Fruit fly (Drosophila melanogaster) whole organism, embryonic: Measurements from ENCODE around the gene Fst.

Experiments
- Aef1 ChIP-seq: fragments of 200-800 bp; sonication (Bioruptor generic); IDR thresholded peaks from 3 replicates; pipeline ENCODE4 v1.3.6; 2022; ENCODE audit warnings: missing biosample characterization, missing genetic modification characterization
- CG10431 ChIP-seq: fragments of 200-800 bp; sonication (Bioruptor generic); optimal IDR thresholded peaks from 3 replicates; lab custom pipeline; 2018; ENCODE audit warnings: missing biosample characterization, mild to moderate bottlenecking, missing genetic modification characterization
- CG10565 ChIP-seq: fragments of 200-800 bp; sonication (Bioruptor generic); optimal IDR thresholded peaks from 3 replicates; lab custom pipeline; 2016; ENCODE audit warnings: missing biosample characterization, mild to moderate bottlenecking, missing genetic modification characterization
- CG12219 ChIP-seq: fragments of 200-800 bp; sonication (Bioruptor generic); optimal IDR thresholded peaks from 3 replicates; lab custom pipeline; 2018; ENCODE audit warnings: missing biosample characterization, mild to moderate bottlenecking, missing genetic modification characterization
- CG12299 ChIP-seq: fragments of 200-800 bp; sonication (Bioruptor generic); optimal IDR thresholded peaks from 2 replicates; lab custom pipeline; 2018; ENCODE audit warnings: missing biosample characterization, mild to moderate bottlenecking, missing genetic modification characterization
- CG1233 ChIP-seq: fragments of 200-800 bp; sonication (Bioruptor generic); optimal IDR thresholded peaks from 4 replicates; lab custom pipeline; 2018; ENCODE audit warnings: missing biosample characterization, mild to moderate bottlenecking, missing genetic modification characterization
- CG14050 ChIP-seq: fragments of 200-800 bp; sonication (Bioruptor generic); IDR thresholded peaks from 3 replicates; pipeline ENCODE4 v1.3.6; 2022; ENCODE audit warnings: missing biosample characterization, missing genetic modification characterization
- CG18764 ChIP-seq: fragments of 200-800 bp; sonication (Bioruptor generic); optimal IDR thresholded peaks from 3 replicates; lab custom pipeline; 2016; ENCODE audit warnings: missing biosample characterization, missing genetic modification characterization
- CG2116 ChIP-seq: fragments of 200-800 bp; sonication (Bioruptor generic); optimal IDR thresholded peaks from 3 replicates; lab custom pipeline; 2018; ENCODE audit warnings: missing biosample characterization, mild to moderate bottlenecking, missing genetic modification characterization
- CG3163 ChIP-seq: fragments of 200-800 bp; sonication (Bioruptor generic); optimal IDR thresholded peaks from 3 replicates; lab custom pipeline; 2016; ENCODE audit warnings: missing biosample characterization, missing genetic modification characterization
- CG32767 ChIP-seq: fragments of 200-800 bp; sonication (Bioruptor generic); IDR thresholded peaks from 2 replicates; pipeline ENCODE4 v1.3.6; 2022; ENCODE audit warnings: missing biosample characterization, missing genetic modification characterization
- CG32772 ChIP-seq: fragments of 200-800 bp; sonication (Bioruptor generic); IDR thresholded peaks from 2 replicates; pipeline ENCODE4 v1.3.6; 2022; ENCODE audit warnings: missing biosample characterization, missing genetic modification characterization
- CG34224 ChIP-seq: fragments of 200-800 bp; sonication (Bioruptor generic); IDR thresholded peaks from 3 replicates; pipeline ENCODE4 v1.3.6; 2022; ENCODE audit warnings: missing biosample characterization, missing genetic modification characterization; ENCODE audit not compliant: partially characterized antibody
- CG42726 ChIP-seq: fragments of 200-800 bp; sonication (Bioruptor generic); IDR thresholded peaks from 2 replicates; pipeline ENCODE4 v1.3.6; 2022; ENCODE audit warnings: missing biosample characterization, missing genetic modification characterization; ENCODE audit not compliant: partially characterized antibody
- CG4424 ChIP-seq: fragments of 200-800 bp; sonication (Bioruptor generic); optimal IDR thresholded peaks from 3 replicates; lab custom pipeline; 2016; ENCODE audit warnings: missing biosample characterization, missing genetic modification characterization
- CG5245 ChIP-seq: fragments of 200-800 bp; sonication (Bioruptor generic); optimal IDR thresholded peaks from 3 replicates; lab custom pipeline; 2016; ENCODE audit warnings: missing biosample characterization, missing genetic modification characterization
- CG7271 ChIP-seq: fragments of 200-800 bp; sonication (Bioruptor generic); optimal IDR thresholded peaks from 2 replicates; lab custom pipeline; 2018; ENCODE audit warnings: missing biosample characterization, mild to moderate bottlenecking, missing genetic modification characterization, moderate library complexity
- CG8478 ChIP-seq: fragments of >200 bp; optimal IDR thresholded peaks from 2 replicates; lab custom pipeline; 2018
- CG8944 ChIP-seq: fragments of 200-800 bp; sonication (Bioruptor generic); optimal IDR thresholded peaks from 3 replicates; lab custom pipeline; 2016; ENCODE audit warnings: missing biosample characterization, missing genetic modification characterization
- D ChIP-seq, 2 experiments: fragments of 200-800 bp in 1 of 2; fragments of >200 bp in 1 of 2; sonication (Bioruptor generic) in 1 of 2; optimal IDR thresholded peaks; 2 replicates in 1 of 2; 3 replicates in 1 of 2; lab custom pipeline; 2017; ENCODE audit warnings: mild to moderate bottlenecking in 1 of 2, missing biosample characterization in 1 of 2, missing genetic modification characterization in 1 of 2, missing genetic modification reagents in 1 of 2
- D19A ChIP-seq: fragments of 200-800 bp; optimal IDR thresholded peaks from 3 replicates; lab custom pipeline; 2019; ENCODE audit warnings: missing biosample characterization, mild to moderate bottlenecking, missing genetic modification characterization, moderate library complexity
- Dfd ChIP-seq, 2 experiments: fragments of >200 bp; optimal IDR thresholded peaks; 2 replicates each; lab custom pipeline; 2017; ENCODE audit warnings: missing biosample characterization in 2 of 2, missing genetic modification characterization in 2 of 2
- Dref ChIP-seq: fragments of 200-800 bp; sonication (Bioruptor generic); IDR thresholded peaks from 2 replicates; pipeline ENCODE4 v1.3.6; 2022; ENCODE audit warnings: missing biosample characterization, missing genetic modification characterization
- E2f1 ChIP-seq: fragments of 200-800 bp; sonication (Bioruptor generic); IDR thresholded peaks from 2 replicates; pipeline ENCODE4 v1.3.6; 2022; ENCODE audit warnings: missing biosample characterization, missing genetic modification characterization
- Elba2 ChIP-seq: fragments of 200-800 bp; sonication (Bioruptor generic); optimal IDR thresholded peaks from 3 replicates; lab custom pipeline; 2016; ENCODE audit warnings: missing biosample characterization, missing genetic modification characterization
- Fer3 ChIP-seq: fragments of 200-800 bp; sonication (Bioruptor generic); optimal IDR thresholded peaks from 2 replicates; lab custom pipeline; 2018; ENCODE audit warnings: missing biosample characterization, mild to moderate bottlenecking, missing genetic modification characterization, moderate library complexity
- Kr ChIP-seq: fragments of 200-800 bp; sonication (Bioruptor generic); optimal IDR thresholded peaks from 2 replicates; lab custom pipeline; 2017; ENCODE audit warnings: missing biosample characterization, mild to moderate bottlenecking, missing genetic modification characterization
- Lpt ChIP-seq: fragments of >200 bp; optimal IDR thresholded peaks from 2 replicates; lab custom pipeline; 2018; ENCODE audit warnings: missing biosample characterization, missing genetic modification characterization
- Oaz ChIP-seq: fragments of 200-800 bp; sonication (Bioruptor generic); IDR thresholded peaks from 2 replicates; pipeline ENCODE4 v1.3.6; 2022; ENCODE audit warnings: missing biosample characterization, missing genetic modification characterization
- Poxn ChIP-seq: fragments of 200-800 bp; sonication (Bioruptor generic); IDR thresholded peaks from 2 replicates; pipeline ENCODE4 v1.3.6; 2022; ENCODE audit warnings: missing biosample characterization, missing genetic modification characterization
- Scr ChIP-seq: fragments of 200-800 bp; sonication (Bioruptor generic); IDR thresholded peaks from 2 replicates; pipeline ENCODE4 v1.3.6; 2022; ENCODE audit warnings: missing biosample characterization, missing genetic modification characterization; ENCODE audit not compliant: partially characterized antibody
- al ChIP-seq: fragments of 200-800 bp; sonication (Bioruptor generic); IDR thresholded peaks from 2 replicates; pipeline ENCODE4 v1.3.6; 2022; ENCODE audit warnings: missing biosample characterization, missing genetic modification characterization
- bigmax ChIP-seq: fragments of 200-800 bp; sonication (Bioruptor generic); optimal IDR thresholded peaks from 2 replicates; lab custom pipeline; 2018; ENCODE audit warnings: missing biosample characterization, mild to moderate bottlenecking, missing genetic modification characterization
- br ChIP-seq: fragments of >200 bp; optimal IDR thresholded peaks from 2 replicates; lab custom pipeline; 2017
- caup ChIP-seq: fragments of 200-800 bp; sonication (Bioruptor generic); optimal IDR thresholded peaks from 3 replicates; lab custom pipeline; 2017; ENCODE audit warnings: missing biosample characterization, mild to moderate bottlenecking, missing genetic modification characterization, moderate library complexity; ENCODE audit not compliant: severe bottlenecking
- dimm ChIP-seq: fragments of 200-800 bp; sonication (Bioruptor generic); IDR thresholded peaks from 2 replicates; pipeline ENCODE4 v1.3.6; 2022; ENCODE audit warnings: missing biosample characterization, missing genetic modification characterization
- eyg ChIP-seq: fragments of 200-800 bp; sonication (Bioruptor generic); optimal IDR thresholded peaks from 3 replicates; lab custom pipeline; 2016; ENCODE audit warnings: missing biosample characterization, missing genetic modification characterization
- ftz-f1 ChIP-seq: fragments of 200-800 bp; sonication (Bioruptor generic); optimal IDR thresholded peaks from 2 replicates; lab custom pipeline; 2016; ENCODE audit warnings: missing biosample characterization, missing genetic modification characterization
- gcm ChIP-seq: fragments of 200-800 bp; sonication (Bioruptor generic); optimal IDR thresholded peaks from 2 replicates; lab custom pipeline; 2019; ENCODE audit warnings: missing biosample characterization, mild to moderate bottlenecking, missing genetic modification characterization, moderate library complexity
- gem ChIP-seq: fragments of 200-800 bp; sonication (Bioruptor generic); optimal IDR thresholded peaks from 2 replicates; lab custom pipeline; 2019; ENCODE audit warnings: missing biosample characterization, mild to moderate bottlenecking, missing genetic modification characterization, moderate library complexity
- hbn ChIP-seq: fragments of 200-800 bp; sonication (Bioruptor generic); IDR thresholded peaks from 2 replicates; pipeline ENCODE4 v1.3.6; 2022; ENCODE audit warnings: missing biosample characterization, missing genetic modification characterization; ENCODE audit not compliant: partially characterized antibody
- onecut ChIP-seq: fragments of 200-800 bp; sonication (Bioruptor generic); IDR thresholded peaks from 2 replicates; pipeline ENCODE4 v1.3.6; 2022; ENCODE audit warnings: missing biosample characterization, missing genetic modification characterization
- pan ChIP-seq, 4 experiments: fragments of >200 bp in 3 of 4; fragments of 200-800 bp in 1 of 4; sonication (Bioruptor generic) in 1 of 4; optimal IDR thresholded peaks in 3 of 4; IDR thresholded peaks in 1 of 4; 2 replicates each; pipeline versions ENCODE4 v1.3.6 to Lab custom; 2017 to 2022; ENCODE audit warnings: missing biosample characterization in 2 of 4, missing genetic modification characterization in 2 of 4, mixed read lengths in 1 of 4
- pnt ChIP-seq: fragments of 200-800 bp; sonication (Bioruptor generic); optimal IDR thresholded peaks from 3 replicates; lab custom pipeline; 2016; ENCODE audit warnings: missing biosample characterization, missing genetic modification characterization
- sna ChIP-seq: fragments of 200-800 bp; sonication (Bioruptor generic); IDR thresholded peaks from 2 replicates; pipeline ENCODE4 v1.3.6; 2022; ENCODE audit warnings: missing biosample characterization, missing genetic modification characterization; ENCODE audit not compliant: partially characterized antibody
- sob ChIP-seq: fragments of 200-800 bp; sonication (Bioruptor generic); IDR thresholded peaks from 2 replicates; pipeline ENCODE4 v1.3.6; 2022; ENCODE audit warnings: missing biosample characterization, missing genetic modification characterization
- tna ChIP-seq: fragments of 200-800 bp; sonication (Bioruptor generic); IDR thresholded peaks from 2 replicates; pipeline ENCODE4 v1.3.6; 2022; ENCODE audit warnings: missing biosample characterization, missing genetic modification characterization; ENCODE audit not compliant: partially characterized antibody
- vnd ChIP-seq: fragments of 200-800 bp; sonication (Bioruptor generic); IDR thresholded peaks from 3 replicates; pipeline ENCODE4 v1.3.6; 2022; ENCODE audit warnings: missing biosample characterization, missing genetic modification characterization; ENCODE audit not compliant: partially characterized antibody
- vvl ChIP-seq: fragments of 200-800 bp; sonication (Bioruptor generic); IDR thresholded peaks from 2 replicates; pipeline ENCODE4 v1.3.6; 2022; ENCODE audit warnings: missing biosample characterization, missing genetic modification characterization
- wek ChIP-seq: fragments of 200-800 bp; sonication (Bioruptor generic); optimal IDR thresholded peaks from 3 replicates; lab custom pipeline; 2018; ENCODE audit warnings: missing biosample characterization, mild to moderate bottlenecking, missing genetic modification characterization, moderate library complexity
- zf30C ChIP-seq: fragments of 200-800 bp; sonication (Bioruptor generic); optimal IDR thresholded peaks from 3 replicates; lab custom pipeline; 2018; ENCODE audit warnings: missing biosample characterization, mild to moderate bottlenecking, missing genetic modification characterization

Fst gene

DNA sequence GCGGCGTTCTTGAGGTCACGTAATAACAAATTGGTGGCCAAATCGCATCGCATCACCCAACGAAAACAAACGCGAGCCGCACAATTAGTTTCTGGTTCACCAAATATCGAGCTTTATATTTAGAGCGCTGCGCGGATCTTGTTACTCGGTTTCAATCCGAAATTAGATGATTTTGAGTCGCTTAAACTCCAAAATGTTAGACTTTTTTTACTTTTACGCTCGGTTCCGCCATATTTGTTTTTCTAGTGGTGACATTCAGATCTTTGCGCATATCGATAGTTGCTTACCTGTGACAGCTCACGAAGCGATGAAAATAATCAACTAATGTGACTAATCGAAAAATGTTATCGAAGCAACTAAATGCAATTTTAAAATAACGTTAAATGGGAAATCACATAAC lies 8.6 kb downstream of the Fst start, which contains the start of gene Scm (continued):
- TF ChIP-seq hbn (GFP tag; lab: Robert Waterston, UW) (peak; percentile 92), CG12219 (GFP tag; lab: Kevin White, UChicago) (no peak), CG32772 (GFP tag; lab: Robert Waterston, UW) (no peak), CG8944 (GFP tag; lab: Kevin White, UChicago) (no peak), Lpt (GFP tag; lab: Kevin White, UChicago) (no peak), Fer3 (tag; lab: Kevin White, UChicago) (no peak), CG3163 (GFP tag; lab: Kevin White, UChicago) (no peak), br (no peak), Aef1 (no peak), vnd (GFP tag; lab: Robert Waterston, UW) (peak; percentile 78), Kr (GFP tag; lab: Kevin White, UChicago) (no peak), caup (GFP tag; lab: Kevin White, UChicago) (no peak), Dref (GFP tag; lab: Robert Waterston, UW) (peak; percentile 95), bigmax (GFP tag; lab: Kevin White, UChicago) (no peak), vvl (GFP tag; lab: Robert Waterston, UW) (no peak), tna (GFP tag; lab: Robert Waterston, UW) (peak; percentile 89), zf30C (GFP tag; lab: Kevin White, UChicago) (no peak), D19A (no peak), pnt (GFP tag; lab: Kevin White, UChicago) (no peak), CG14050 (GFP tag; lab: Robert Waterston, UW) (no peak), Poxn (GFP tag; lab: Robert Waterston, UW) (no peak), CG5245 (GFP tag; lab: Kevin White, UChicago) (no peak), CG32767 (GFP tag; lab: Robert Waterston, UW) (no peak), CG8478 (lab: Kevin White, UChicago) (no peak), gem (tag; lab: Kevin White, UChicago) (no peak), CG2116 (GFP tag; lab: Kevin White, UChicago) (peak; percentile 96), Elba2 (no peak), sna (GFP tag; lab: Robert Waterston, UW) (peak; percentile 95), CG12299 (tag; lab: Kevin White, UChicago) (peak; percentile 23), CG42726 (GFP tag; lab: Robert Waterston, UW) (peak; percentile 84; the same call in 1 of the 2 replicates), wek (no peak), E2f1 (GFP tag; lab: Robert Waterston, UW) (no peak), CG10431 (no peak), Dfd (GFP tag; optimal IDR thresholded peaks at IDR 0.05; lab: Kevin White, UChicago) (no peak), dimm (GFP tag; lab: Robert Waterston, UW) (no peak), CG18764 (GFP tag; lab: Kevin White, UChicago) (no peak), CG34224 (GFP tag; lab: Robert Waterston, UW) (peak; percentile 91), onecut (GFP tag; lab: Robert Waterston, UW) (no peak), al (GFP tag; lab: Robert Waterston, UW) (no peak), D (optimal IDR thresholded peaks at IDR 0.05; lab: Kevin White, UChicago) (no peak), D (GFP tag; optimal IDR thresholded peaks at IDR 0.05; lab: Kevin White, UChicago) (no peak), CG10565 (GFP tag; lab: Kevin White, UChicago) (no peak), eyg (GFP tag; lab: Kevin White, UChicago) (no peak), ftz-f1 (GFP tag; lab: Kevin White, UChicago) (peak; percentile 6), CG4424 (GFP tag; lab: Kevin White, UChicago) (no peak), CG7271 (tag; lab: Kevin White, UChicago) (no peak), Oaz (GFP tag; lab: Robert Waterston, UW) (no peak), CG1233 (GFP tag; lab: Kevin White, UChicago) (no peak), gcm (GFP tag; lab: Kevin White, UChicago) (no peak), Scr (GFP tag; lab: Robert Waterston, UW) (peak; percentile 88), sob (GFP tag; lab: Robert Waterston, UW) (no peak), pan (optimal IDR thresholded peaks at IDR 0.05; lab: Kevin White, UChicago) (no peak), pan (GFP tag; optimal IDR thresholded peaks at IDR 0.05 in 1 of 2, IDR thresholded peaks at IDR 0.05 in 1 of 2) (no peak)
